Fruit fly (Drosophila melanogaster) whole organism, prepupa: ENCODE measurements around the gene CG2924.

Experiments used
- Blimp-1 ChIP-seq: fragments of 200-800 bp; sonication (Bioruptor generic); optimal IDR thresholded peaks from 3 replicates; lab custom pipeline; 2017; ENCODE audit warnings: missing biosample characterization, missing genetic modification characterization, mild to moderate bottlenecking, moderate library complexity, missing genetic modification reagents
- CG10631 ChIP-seq: fragments of 200-800 bp; sonication (Bioruptor generic); optimal IDR thresholded peaks from 2 replicates; lab custom pipeline; 2016; ENCODE audit warnings: missing biosample characterization, missing genetic modification characterization
- CG10669 ChIP-seq: fragments of 200-800 bp; sonication (Bioruptor generic); optimal IDR thresholded peaks from 3 replicates; lab custom pipeline; 2018; ENCODE audit warnings: missing biosample characterization, mild to moderate bottlenecking, missing genetic modification characterization, moderate library complexity
- CG11294 ChIP-seq: fragments of 200-800 bp; sonication (Bioruptor generic); IDR thresholded peaks from 2 replicates; pipeline ENCODE4 v1.3.6; 2022; ENCODE audit warnings: missing biosample characterization, missing genetic modification characterization
- CG11762 ChIP-seq: fragments of 200-800 bp; sonication (Bioruptor generic); optimal IDR thresholded peaks from 3 replicates; lab custom pipeline; 2016; ENCODE audit warnings: missing biosample characterization, missing genetic modification characterization; ENCODE audit not compliant: insufficient read depth
- CG11902 ChIP-seq: fragments of 200-800 bp; sonication (Bioruptor generic); optimal IDR thresholded peaks from 3 replicates; lab custom pipeline; 2016; ENCODE audit warnings: missing biosample characterization, missing genetic modification characterization
- CG15336 ChIP-seq: fragments of 200-800 bp; sonication (Bioruptor generic); IDR thresholded peaks from 2 replicates; pipeline ENCODE4 v1.3.6; 2022; ENCODE audit warnings: missing biosample characterization, missing genetic modification characterization
- CG1621 ChIP-seq: fragments of 200-800 bp; sonication (Bioruptor generic); optimal IDR thresholded peaks from 3 replicates; lab custom pipeline; 2018; ENCODE audit warnings: missing biosample characterization, mild to moderate bottlenecking, missing genetic modification characterization
- CG16779 ChIP-seq: fragments of 200-800 bp; sonication (Bioruptor generic); optimal IDR thresholded peaks from 3 replicates; lab custom pipeline; 2017; ENCODE audit warnings: missing biosample characterization, mild to moderate bottlenecking, missing genetic modification characterization
- CG3032 ChIP-seq: fragments of 200-800 bp; optimal IDR thresholded peaks from 2 replicates; lab custom pipeline; 2019; ENCODE audit warnings: missing biosample characterization, mild to moderate bottlenecking, missing genetic modification characterization, moderate library complexity
- CG31627 ChIP-seq: fragments of 200-800 bp; sonication (Bioruptor generic); optimal IDR thresholded peaks from 3 replicates; lab custom pipeline; 2016; ENCODE audit warnings: missing biosample characterization, missing genetic modification characterization
- CG32006 ChIP-seq: fragments of 200-800 bp; sonication (Bioruptor generic); optimal IDR thresholded peaks from 3 replicates; lab custom pipeline; 2017; ENCODE audit warnings: missing biosample characterization, mild to moderate bottlenecking, missing genetic modification characterization
- CG34406 ChIP-seq: fragments of 200-800 bp; sonication (Bioruptor generic); optimal IDR thresholded peaks from 3 replicates; lab custom pipeline; 2016; ENCODE audit warnings: missing biosample characterization, missing genetic modification characterization
- CG3919 ChIP-seq: fragments of 200-800 bp; sonication (Bioruptor generic); optimal IDR thresholded peaks from 3 replicates; lab custom pipeline; 2016; ENCODE audit warnings: missing biosample characterization, missing genetic modification characterization
- CG4318 ChIP-seq: fragments of 200-800 bp; sonication (Bioruptor generic); optimal IDR thresholded peaks from 3 replicates; lab custom pipeline; 2017; ENCODE audit warnings: missing biosample characterization, mild to moderate bottlenecking, missing genetic modification characterization
- CG6163 ChIP-seq: fragments of 200-800 bp; sonication (Bioruptor generic); IDR thresholded peaks from 3 replicates; pipeline ENCODE4 v1.3.6; 2022; ENCODE audit warnings: missing biosample characterization, missing genetic modification characterization
- CG6276 ChIP-seq: fragments of 200-800 bp; sonication (Bioruptor generic); optimal IDR thresholded peaks from 2 replicates; lab custom pipeline; 2017; ENCODE audit warnings: missing biosample characterization, mild to moderate bottlenecking, missing genetic modification characterization
- CG6792 ChIP-seq: fragments of 200-800 bp; sonication (Bioruptor generic); optimal IDR thresholded peaks from 3 replicates; lab custom pipeline; 2016; ENCODE audit warnings: missing biosample characterization, missing genetic modification characterization
- CG6808 ChIP-seq: fragments of 200-800 bp; sonication (Bioruptor generic); optimal IDR thresholded peaks from 3 replicates; lab custom pipeline; 2017; ENCODE audit warnings: missing biosample characterization, missing genetic modification characterization, mild to moderate bottlenecking, moderate library complexity, missing genetic modification reagents
- CG6854 ChIP-seq: fragments of 200-800 bp; sonication (Bioruptor generic); optimal IDR thresholded peaks from 2 replicates; lab custom pipeline; 2017; ENCODE audit warnings: missing biosample characterization, mild to moderate bottlenecking, missing genetic modification characterization
- CG7368 ChIP-seq: fragments of 200-800 bp; sonication (Bioruptor generic); optimal IDR thresholded peaks from 3 replicates; lab custom pipeline; 2016; ENCODE audit warnings: missing biosample characterization, missing genetic modification characterization
- CG8319 ChIP-seq: fragments of 200-800 bp; sonication (Bioruptor generic); optimal IDR thresholded peaks from 3 replicates; lab custom pipeline; 2016; ENCODE audit warnings: missing biosample characterization, missing genetic modification characterization
- CG8632 ChIP-seq: fragments of 200-800 bp; sonication (Bioruptor generic); optimal IDR thresholded peaks from 3 replicates; lab custom pipeline; 2016; ENCODE audit warnings: missing biosample characterization, missing genetic modification characterization
- Eip78C ChIP-seq: fragments of 200-800 bp; sonication (Bioruptor generic); peaks from one replicate; lab custom pipeline; 2016; ENCODE audit warnings: missing biosample characterization, missing genetic modification characterization
- Eip93F ChIP-seq: fragments of 200-800 bp; sonication (Bioruptor generic); optimal IDR thresholded peaks from 2 replicates; lab custom pipeline; 2016; ENCODE audit warnings: missing biosample characterization, mild to moderate bottlenecking, missing genetic modification characterization
- Ets21C ChIP-seq: fragments of 200-800 bp; sonication (Bioruptor generic); optimal IDR thresholded peaks from 3 replicates; lab custom pipeline; 2016; ENCODE audit warnings: missing biosample characterization, missing genetic modification characterization
- Ets96B ChIP-seq: fragments of 200-800 bp; optimal IDR thresholded peaks from 2 replicates; lab custom pipeline; 2019; ENCODE audit warnings: missing biosample characterization, mild to moderate bottlenecking, missing genetic modification characterization, moderate library complexity
- Gug ChIP-seq: fragments of 200-800 bp; sonication (Bioruptor generic); IDR thresholded peaks from 2 replicates; pipeline ENCODE4 v1.3.6; 2022; ENCODE audit warnings: missing biosample characterization, missing genetic modification characterization
- Hr38 ChIP-seq: sonication (Bioruptor generic); optimal IDR thresholded peaks from 2 replicates; lab custom pipeline; 2016; ENCODE audit warnings: missing biosample characterization, missing genetic modification characterization
- Hr39 ChIP-seq: fragments of 200-800 bp; sonication (Bioruptor generic); optimal IDR thresholded peaks from 2 replicates; lab custom pipeline; 2016; ENCODE audit warnings: missing biosample characterization, missing genetic modification characterization
- Hr4 ChIP-seq: fragments of 200-800 bp; sonication (Bioruptor generic); optimal IDR thresholded peaks from 3 replicates; lab custom pipeline; 2016; ENCODE audit warnings: missing biosample characterization, missing genetic modification characterization
- Lpt ChIP-seq: fragments of 200-800 bp; sonication (Bioruptor generic); optimal IDR thresholded peaks from 3 replicates; lab custom pipeline; 2016; ENCODE audit warnings: missing biosample characterization, missing genetic modification characterization
- Met ChIP-seq: fragments of 200-800 bp; sonication (Bioruptor generic); optimal IDR thresholded peaks from 3 replicates; lab custom pipeline; 2016; ENCODE audit warnings: missing biosample characterization, missing genetic modification characterization
- OdsH ChIP-seq: fragments of 200-800 bp; sonication (Bioruptor generic); optimal IDR thresholded peaks from 3 replicates; lab custom pipeline; 2016; ENCODE audit warnings: missing biosample characterization, missing genetic modification characterization
- Smox ChIP-seq: fragments of 200-800 bp; sonication (Bioruptor generic); optimal IDR thresholded peaks from 3 replicates; lab custom pipeline; 2016; ENCODE audit warnings: missing biosample characterization, missing genetic modification characterization
- Sox102F ChIP-seq: fragments of 200-800 bp; sonication (Bioruptor generic); optimal IDR thresholded peaks from 2 replicates; lab custom pipeline; 2016; ENCODE audit warnings: missing biosample characterization, mild to moderate bottlenecking, missing genetic modification characterization
- Sox14 ChIP-seq: fragments of 200-800 bp; sonication (Bioruptor generic); optimal IDR thresholded peaks from 3 replicates; lab custom pipeline; 2016; ENCODE audit warnings: missing biosample characterization, missing genetic modification characterization
- Sox15 ChIP-seq: fragments of 200-800 bp; sonication (Bioruptor generic); optimal IDR thresholded peaks from 3 replicates; lab custom pipeline; 2016; ENCODE audit warnings: missing biosample characterization, missing genetic modification characterization
- achi ChIP-seq: fragments of 200-800 bp; sonication (Bioruptor generic); optimal IDR thresholded peaks from 3 replicates; lab custom pipeline; 2016; ENCODE audit warnings: missing biosample characterization, missing genetic modification characterization
- acj6 ChIP-seq: fragments of 200-800 bp; sonication (Bioruptor generic); optimal IDR thresholded peaks from 3 replicates; lab custom pipeline; 2016; ENCODE audit warnings: missing biosample characterization, missing genetic modification characterization
- cyc ChIP-seq: fragments of 200-800 bp; sonication (Bioruptor generic); optimal IDR thresholded peaks from 3 replicates; lab custom pipeline; 2016; ENCODE audit warnings: missing biosample characterization, missing genetic modification characterization
- dsx ChIP-seq: fragments of 200-800 bp; optimal IDR thresholded peaks from 3 replicates; lab custom pipeline; 2019; ENCODE audit warnings: missing biosample characterization, mild to moderate bottlenecking, missing genetic modification characterization, moderate library complexity; ENCODE audit not compliant: poor library complexity, severe bottlenecking
- eg ChIP-seq: fragments of 200-800 bp; sonication (Bioruptor generic); IDR thresholded peaks from 3 replicates; pipeline ENCODE4 v1.3.6; 2022; ENCODE audit warnings: missing biosample characterization, missing genetic modification characterization
- esn ChIP-seq: fragments of 200-800 bp; sonication (Bioruptor generic); optimal IDR thresholded peaks from 2 replicates; lab custom pipeline; 2016; ENCODE audit warnings: missing biosample characterization, mild to moderate bottlenecking, missing genetic modification characterization, moderate library complexity
- fd59A ChIP-seq: fragments of 200-800 bp; sonication (Bioruptor generic); optimal IDR thresholded peaks from 2 replicates; lab custom pipeline; 2017; ENCODE audit warnings: missing biosample characterization, mild to moderate bottlenecking, missing genetic modification characterization, missing genetic modification reagents
- fd85E ChIP-seq: fragments of 200-800 bp; sonication (Bioruptor generic); optimal IDR thresholded peaks from 3 replicates; lab custom pipeline; 2016; ENCODE audit warnings: missing biosample characterization, missing genetic modification characterization
- lz ChIP-seq: fragments of 200-800 bp; sonication (Bioruptor generic); optimal IDR thresholded peaks from 3 replicates; lab custom pipeline; 2016; ENCODE audit warnings: missing biosample characterization, missing genetic modification characterization
- net ChIP-seq: fragments of 200-800 bp; sonication (Bioruptor generic); optimal IDR thresholded peaks from 3 replicates; lab custom pipeline; 2016; ENCODE audit warnings: missing biosample characterization, missing genetic modification characterization
- pdm3 ChIP-seq: fragments of 200-800 bp; sonication (Bioruptor generic); optimal IDR thresholded peaks from 3 replicates; lab custom pipeline; 2016; ENCODE audit warnings: missing biosample characterization, missing genetic modification characterization
- salr ChIP-seq, 2 experiments: fragments of 200-800 bp; sonication (Bioruptor generic); optimal IDR thresholded peaks; 3 replicates each; lab custom pipeline; 2016 to 2018; ENCODE audit warnings: missing biosample characterization in 2 of 2, missing genetic modification characterization in 2 of 2, mild to moderate bottlenecking in 1 of 2
- ss ChIP-seq, 2 experiments: fragments of 200-800 bp; sonication (Bioruptor generic); optimal IDR thresholded peaks; 2 replicates in 1 of 2; 3 replicates in 1 of 2; lab custom pipeline; 2017 to 2018; ENCODE audit warnings: mild to moderate bottlenecking in 2 of 2, missing biosample characterization in 2 of 2, missing genetic modification characterization in 2 of 2, moderate library complexity in 1 of 2
- svp ChIP-seq: fragments of 200-800 bp; sonication (Bioruptor generic); peaks from one replicate; lab custom pipeline; 2016; ENCODE audit warnings: missing biosample characterization, missing genetic modification characterization
- topi ChIP-seq: fragments of 200-800 bp; sonication (Bioruptor generic); optimal IDR thresholded peaks from 3 replicates; lab custom pipeline; 2016; ENCODE audit warnings: missing biosample characterization, missing genetic modification characterization

The CG2924 gene

DNA sequence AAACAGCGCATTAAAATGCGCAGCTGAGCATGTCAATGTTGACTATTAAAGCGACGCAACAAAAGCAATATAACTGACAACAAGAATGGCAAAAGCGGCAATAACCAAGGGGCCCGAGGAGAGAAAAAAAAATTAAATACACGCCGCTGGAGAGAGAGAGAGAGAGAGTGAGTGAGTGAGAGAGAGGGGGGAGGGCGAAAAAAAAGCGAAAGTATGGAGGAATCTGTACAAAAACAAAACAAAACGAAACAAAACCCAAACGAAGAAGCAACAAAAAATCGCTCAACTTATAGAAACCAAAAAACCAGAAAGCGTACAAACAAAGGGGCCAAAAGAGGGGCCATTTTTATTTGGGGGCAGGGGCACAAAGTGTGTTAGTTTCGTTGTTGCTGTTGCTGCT, 12.9 kb upstream of the CG2924 start:
- TF ChIP-seq Hr4 (no peak), salr (GFP tag; optimal IDR thresholded peaks at IDR 0.05; lab: Kevin White, UChicago) (no peak), ss (GFP tag; optimal IDR thresholded peaks at IDR 0.05; lab: Kevin White, UChicago) (peak; percentile 17 to 32), Sox15 (GFP tag; lab: Kevin White, UChicago) (no peak), Ets96B (no peak), CG8319 (GFP tag; lab: Kevin White, UChicago) (no peak), lz (GFP tag; lab: Kevin White, UChicago) (no peak), cyc (GFP tag; lab: Kevin White, UChicago) (no peak), Eip78C (peak; percentile 10), CG3032 (tag; lab: Kevin White, UChicago) (no peak), CG6163 (GFP tag; lab: Robert Waterston, UW) (0 out of 3 replicates have a peak, but pooled peaks have one; percentile 50), CG11294 (GFP tag; lab: Robert Waterston, UW) (no peak), CG34406 (GFP tag; lab: Kevin White, UChicago) (peak; percentile 15), Sox102F (GFP tag; lab: Kevin White, UChicago) (no peak), Eip93F (no peak), Lpt (GFP tag; lab: Kevin White, UChicago) (peak; percentile 29), Sox14 (GFP tag; lab: Kevin White, UChicago) (no peak), CG31627 (GFP tag; lab: Kevin White, UChicago) (no peak), Ets21C (GFP tag; lab: Kevin White, UChicago) (no peak), esn (no peak), CG6854 (GFP tag; lab: Kevin White, UChicago) (peak; percentile 15), Hr39 (GFP tag; lab: Kevin White, UChicago) (no peak), CG11762 (GFP tag; lab: Kevin White, UChicago) (no peak), net (GFP tag; lab: Kevin White, UChicago) (no peak), CG1621 (no peak), svp (GFP tag; lab: Kevin White, UChicago) (no peak), acj6 (GFP tag; lab: Kevin White, UChicago) (no peak), topi (GFP tag; lab: Kevin White, UChicago) (no peak), CG7368 (GFP tag; lab: Kevin White, UChicago) (no peak), CG11902 (GFP tag; lab: Kevin White, UChicago) (no peak), Gug (GFP tag; lab: Robert Waterston, UW) (no peak), eg (GFP tag; lab: Robert Waterston, UW) (0 out of 3 replicates have a peak, but pooled peaks have one; percentile 26), Blimp-1 (GFP tag; lab: Kevin White, UChicago) (peak; percentile 95), CG6276 (GFP tag; lab: Kevin White, UChicago) (peak; percentile 0), CG3919 (GFP tag; lab: Kevin White, UChicago) (peak; percentile 1), CG6808 (GFP tag; lab: Kevin White, UChicago) (no peak), Met (GFP tag; lab: Kevin White, UChicago) (no peak), CG16779 (no peak), fd59A (GFP tag; lab: Kevin White, UChicago) (no peak), fd85E (GFP tag; lab: Kevin White, UChicago) (no peak), achi (GFP tag; lab: Kevin White, UChicago) (peak; percentile 14), CG15336 (GFP tag; lab: Robert Waterston, UW) (no peak), CG6792 (peak; percentile 17), CG4318 (GFP tag; lab: Kevin White, UChicago) (no peak), dsx (GFP tag; lab: Kevin White, UChicago) (no peak), CG32006 (GFP tag; lab: Kevin White, UChicago) (no peak), Smox (GFP tag; lab: Kevin White, UChicago) (no peak), OdsH (GFP tag; lab: Kevin White, UChicago) (no peak), pdm3 (GFP tag; lab: Kevin White, UChicago) (no peak), Hr38 (GFP tag; lab: Kevin White, UChicago) (no peak), CG8632 (GFP tag; lab: Kevin White, UChicago) (no peak), CG10631 (no peak), CG10669 (GFP tag; lab: Kevin White, UChicago) (no peak)
